Worm (Caenorhabditis elegans) whole organism, midembryonic: ENCODE results near the gene K09B3.1.
"Not testable (repeated sequence)": the region's sequence is repeated elsewhere in the genome, so short reads cannot be mapped to it uniquely, and the experiment has no call there.

ENCODE experiments used
- cog-1 ChIP-seq: sonication (generic microtip); optimal IDR thresholded peaks from 2 replicates; lab custom pipeline; 2016; ENCODE audit warnings: missing genetic modification characterization, missing compliant biosample characterization
- tab-1 ChIP-seq: fragments of 200-800 bp; sonication (Bioruptor generic); IDR thresholded peaks from 2 replicates; pipeline ENCODE4 v1.3.6; 2022; ENCODE audit warnings: missing genetic modification characterization, missing compliant biosample characterization

DNA sequence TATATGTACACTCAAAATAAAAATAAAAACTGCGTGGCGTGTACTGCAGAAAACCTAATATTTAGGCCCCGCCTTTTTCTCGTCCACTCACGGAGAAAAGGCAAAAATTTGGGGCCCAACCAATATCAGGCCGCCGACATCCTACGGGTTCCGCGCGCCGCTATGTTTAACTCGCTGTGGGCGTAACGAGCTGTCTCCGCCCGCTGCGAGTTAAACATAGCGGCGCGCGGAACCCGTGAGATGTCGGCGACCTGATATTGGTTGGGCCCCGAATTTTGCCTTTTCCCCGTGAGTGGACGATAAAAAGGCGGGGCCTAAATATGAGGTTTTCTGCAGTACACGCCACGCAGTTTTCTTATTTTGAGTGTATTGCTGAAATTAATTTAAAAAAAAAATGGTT lies 23.4 kb upstream of the K09B3.1 start:
- TF ChIP-seq tab-1 (GFP tag; lab: Robert Waterston, UW); cog-1: not testable (repeated sequence)
